Fruit fly (Drosophila melanogaster) whole organism, prepupa: ENCODE results near the gene Cse1.

Experiments
- Blimp-1 ChIP-seq: fragments of 200-800 bp; sonication (Bioruptor generic); optimal IDR thresholded peaks from 3 replicates; lab custom pipeline; 2017; ENCODE audit warnings: missing biosample characterization, missing genetic modification characterization, mild to moderate bottlenecking, moderate library complexity, missing genetic modification reagents
- CG4318 ChIP-seq: fragments of 200-800 bp; sonication (Bioruptor generic); optimal IDR thresholded peaks from 3 replicates; lab custom pipeline; 2017; ENCODE audit warnings: missing biosample characterization, mild to moderate bottlenecking, missing genetic modification characterization
- Hr4 ChIP-seq: fragments of 200-800 bp; sonication (Bioruptor generic); optimal IDR thresholded peaks from 3 replicates; lab custom pipeline; 2016; ENCODE audit warnings: missing biosample characterization, missing genetic modification characterization
- Sox15 ChIP-seq: fragments of 200-800 bp; sonication (Bioruptor generic); optimal IDR thresholded peaks from 3 replicates; lab custom pipeline; 2016; ENCODE audit warnings: missing biosample characterization, missing genetic modification characterization
- fd59A ChIP-seq: fragments of 200-800 bp; sonication (Bioruptor generic); optimal IDR thresholded peaks from 2 replicates; lab custom pipeline; 2017; ENCODE audit warnings: missing biosample characterization, mild to moderate bottlenecking, missing genetic modification characterization, missing genetic modification reagents

- TF ChIP-seq fd59A (GFP tag; lab: Kevin White, UChicago) = no peak
- TF ChIP-seq Sox15 (GFP tag; lab: Kevin White, UChicago) = no peak
- TF ChIP-seq CG4318 (GFP tag; lab: Kevin White, UChicago) = no peak
- no peak for TF ChIP-seq Hr4
- no peak for TF ChIP-seq Blimp-1 (GFP tag; lab: Kevin White, UChicago)
Observed at dm6 chr2L:16850442-16850841, 25.4 kb upstream of the Cse1 start.
